Worm (Caenorhabditis elegans): ENCODE measurements around the gene cest-1.2.

- TF ChIP-seq tab-1 (GFP tag; IDR thresholded peaks at IDR 0.05), result no peak
- no peak for TF ChIP-seq med-1 (GFP tag; optimal IDR thresholded peaks at IDR 0.05; ENCODE audit: insufficient read depth)
- TF ChIP-seq klf-2 (GFP tag; conservative IDR thresholded peaks at IDR 0.05), result no peak
- TF ChIP-seq ref-1 (GFP tag; conservative IDR thresholded peaks at IDR 0.05), result no peak
- no peak for TF ChIP-seq flt-1 (GFP tag; IDR thresholded peaks at IDR 0.05)
- TF ChIP-seq T22C8.4 (GFP tag; IDR thresholded peaks at IDR 0.05), result no peak
- no peak for TF ChIP-seq ztf-23 (GFP tag; IDR thresholded peaks at IDR 0.05)
These were observed 27.5 kb downstream of the cest-1.2 start for ce11 chrV:14133002-14133763.
